Fruit fly (Drosophila melanogaster) whole organism, embryonic: ENCODE results near the gene CG11891.

Experiments
- CG10147 ChIP-seq: fragments of 200-800 bp; sonication (Bioruptor generic); optimal IDR thresholded peaks from 2 replicates; lab custom pipeline; 2019; ENCODE audit warnings: missing biosample characterization, mild to moderate bottlenecking, missing genetic modification characterization, moderate library complexity
- CG10321 ChIP-seq: fragments of 200-800 bp; sonication (Bioruptor generic); IDR thresholded peaks from 2 replicates; pipeline ENCODE4 v1.3.6; 2022; ENCODE audit warnings: missing biosample characterization, missing genetic modification characterization
- CG11093 ChIP-seq: fragments of 200-800 bp; sonication (Bioruptor generic); IDR thresholded peaks from 3 replicates; pipeline ENCODE4 v1.3.6; 2022; ENCODE audit warnings: missing biosample characterization, missing genetic modification characterization
- CG11696 ChIP-seq: fragments of 200-800 bp; sonication (Bioruptor generic); IDR thresholded peaks from 2 replicates; pipeline ENCODE4 v1.3.6; 2022; ENCODE audit warnings: missing biosample characterization, missing genetic modification characterization
- CG12391 ChIP-seq: fragments of 200-800 bp; sonication (Bioruptor generic); optimal IDR thresholded peaks from 3 replicates; lab custom pipeline; 2018; ENCODE audit warnings: missing biosample characterization, mild to moderate bottlenecking, missing genetic modification characterization, moderate library complexity
- CG13624 ChIP-seq: fragments of 200-800 bp; sonication (Bioruptor generic); optimal IDR thresholded peaks from 2 replicates; lab custom pipeline; 2016; ENCODE audit warnings: missing biosample characterization, missing genetic modification characterization
- CG14860 ChIP-seq: fragments of 200-800 bp; sonication (Bioruptor generic); IDR thresholded peaks from 3 replicates; pipeline ENCODE4 v1.3.6; 2022; ENCODE audit warnings: missing biosample characterization, missing genetic modification characterization; ENCODE audit not compliant: partially characterized antibody
- CG15601 ChIP-seq: fragments of 200-800 bp; sonication (Bioruptor generic); optimal IDR thresholded peaks from 3 replicates; lab custom pipeline; 2019; ENCODE audit warnings: missing biosample characterization, mild to moderate bottlenecking, missing genetic modification characterization, moderate library complexity
- CG18262 ChIP-seq: fragments of 200-800 bp; optimal IDR thresholded peaks from 3 replicates; lab custom pipeline; 2019; ENCODE audit warnings: missing biosample characterization, mild to moderate bottlenecking, missing genetic modification characterization, moderate library complexity
- CG18764 ChIP-seq: fragments of 200-800 bp; sonication (Bioruptor generic); optimal IDR thresholded peaks from 3 replicates; lab custom pipeline; 2016; ENCODE audit warnings: missing biosample characterization, missing genetic modification characterization
- CG3407 ChIP-seq: fragments of 200-800 bp; sonication (Bioruptor generic); optimal IDR thresholded peaks from 2 replicates; lab custom pipeline; 2018; ENCODE audit warnings: missing biosample characterization, mild to moderate bottlenecking, missing genetic modification characterization
- CG34422 ChIP-seq: fragments of 200-800 bp; sonication (Bioruptor generic); IDR thresholded peaks from 3 replicates; pipeline ENCODE4 v1.3.6; 2022; ENCODE audit warnings: missing biosample characterization, missing genetic modification characterization
- CG42726 ChIP-seq: fragments of 200-800 bp; sonication (Bioruptor generic); IDR thresholded peaks from 2 replicates; pipeline ENCODE4 v1.3.6; 2022; ENCODE audit warnings: missing biosample characterization, missing genetic modification characterization; ENCODE audit not compliant: partially characterized antibody
- CG7556 ChIP-seq: fragments of 200-800 bp; sonication (Bioruptor generic); optimal IDR thresholded peaks from 2 replicates; lab custom pipeline; 2017; ENCODE audit warnings: missing biosample characterization, mild to moderate bottlenecking, missing genetic modification characterization
- CG7786 ChIP-seq: fragments of 200-800 bp; sonication (Bioruptor generic); optimal IDR thresholded peaks from 2 replicates; lab custom pipeline; 2016; ENCODE audit warnings: missing biosample characterization, missing genetic modification characterization
- CG7987 ChIP-seq: fragments of 200-800 bp; sonication (Bioruptor generic); optimal IDR thresholded peaks from 2 replicates; lab custom pipeline; 2018; ENCODE audit warnings: missing biosample characterization, mild to moderate bottlenecking, missing genetic modification characterization, moderate library complexity
- CG8290 ChIP-seq, 3 experiments: fragments of 200-800 bp; sonication (Bioruptor generic); optimal IDR thresholded peaks; 2 replicates each; lab custom pipeline; 2016 to 2019; ENCODE audit warnings: missing biosample characterization in 3 of 3, missing genetic modification characterization in 3 of 3, mild to moderate bottlenecking in 2 of 3, moderate library complexity in 1 of 3
- CoRest ChIP-seq: fragments of 200-800 bp; sonication (Bioruptor generic); optimal IDR thresholded peaks from 3 replicates; lab custom pipeline; 2018; ENCODE audit warnings: missing biosample characterization, mild to moderate bottlenecking, missing genetic modification characterization, moderate library complexity
- Dip2 ChIP-seq: fragments of 200-800 bp; sonication (Bioruptor generic); IDR thresholded peaks from 2 replicates; pipeline ENCODE4 v1.3.6; 2022; ENCODE audit warnings: missing biosample characterization, missing genetic modification characterization
- Dip3 ChIP-seq: fragments of 200-800 bp; sonication (Bioruptor generic); optimal IDR thresholded peaks from 3 replicates; lab custom pipeline; 2016; ENCODE audit warnings: missing biosample characterization, missing genetic modification characterization
- GATAe ChIP-seq: fragments of 200-800 bp; sonication (Bioruptor generic); conservative IDR thresholded peaks from 2 replicates; pipeline ENCODE4 v1.3.6; 2022; ENCODE audit warnings: missing biosample characterization, missing genetic modification characterization
- HmgD ChIP-seq: fragments of 200-800 bp; sonication (Bioruptor generic); optimal IDR thresholded peaks from 3 replicates; lab custom pipeline; 2016; ENCODE audit warnings: missing biosample characterization, missing genetic modification characterization
- Hr3 ChIP-seq: fragments of 200-800 bp; sonication (Bioruptor generic); optimal IDR thresholded peaks from 3 replicates; lab custom pipeline; 2016; ENCODE audit warnings: missing biosample characterization, missing genetic modification characterization
- Lhr ChIP-seq: fragments of 200-800 bp; sonication (Bioruptor generic); optimal IDR thresholded peaks from 3 replicates; lab custom pipeline; 2017; ENCODE audit warnings: mild to moderate bottlenecking, missing biosample characterization, missing genetic modification reagents, missing genetic modification characterization
- Lim3 ChIP-seq: fragments of 200-800 bp; sonication (Bioruptor generic); IDR thresholded peaks from 2 replicates; pipeline ENCODE4 v1.3.6; 2022; ENCODE audit warnings: missing biosample characterization, missing genetic modification characterization
- MBD-R2 ChIP-seq: fragments of 200-800 bp; sonication (Bioruptor generic); IDR thresholded peaks from 2 replicates; pipeline ENCODE4 v1.3.6; 2022; ENCODE audit warnings: missing biosample characterization, missing genetic modification characterization
- NC2β ChIP-seq: fragments of 200-800 bp; sonication (Bioruptor generic); optimal IDR thresholded peaks from 2 replicates; lab custom pipeline; 2016; ENCODE audit warnings: missing biosample characterization, missing genetic modification characterization
- Nf-YB ChIP-seq: fragments of 200-800 bp; sonication (Bioruptor generic); optimal IDR thresholded peaks from 3 replicates; lab custom pipeline; 2019; ENCODE audit warnings: missing biosample characterization, mild to moderate bottlenecking, missing genetic modification characterization, moderate library complexity
- Ptx1 ChIP-seq: fragments of 200-800 bp; sonication (Bioruptor generic); IDR thresholded peaks from 2 replicates; pipeline ENCODE4 v1.3.6; 2022; ENCODE audit warnings: missing biosample characterization, missing genetic modification characterization
- Rx ChIP-seq: fragments of 200-800 bp; sonication (Bioruptor generic); IDR thresholded peaks from 2 replicates; pipeline ENCODE4 v1.3.6; 2022; ENCODE audit warnings: missing biosample characterization, missing genetic modification characterization
- Sry-β ChIP-seq: fragments of 200-800 bp; sonication (Bioruptor generic); optimal IDR thresholded peaks from 2 replicates; lab custom pipeline; 2018; ENCODE audit warnings: missing biosample characterization, mild to moderate bottlenecking, missing genetic modification characterization, moderate library complexity
- Vsx1 ChIP-seq: fragments of 200-800 bp; sonication (Bioruptor generic); optimal IDR thresholded peaks from 2 replicates; lab custom pipeline; 2017; ENCODE audit warnings: missing biosample characterization, mild to moderate bottlenecking, missing genetic modification characterization, missing genetic modification reagents
- cg ChIP-seq: fragments of 200-800 bp; sonication (Bioruptor generic); optimal IDR thresholded peaks from 3 replicates; lab custom pipeline; 2019; ENCODE audit warnings: missing biosample characterization, mild to moderate bottlenecking, missing genetic modification characterization, moderate library complexity
- chn ChIP-seq: fragments of 200-800 bp; sonication (Bioruptor generic); optimal IDR thresholded peaks from 2 replicates; lab custom pipeline; 2016; ENCODE audit warnings: missing biosample characterization, missing genetic modification characterization
- croc ChIP-seq: fragments of 200-800 bp; sonication (Bioruptor generic); conservative IDR thresholded peaks from 3 replicates; pipeline ENCODE4 v1.3.6; 2022; ENCODE audit warnings: missing biosample characterization, missing genetic modification characterization
- crol ChIP-seq: fragments of 200-800 bp; sonication (Bioruptor generic); IDR thresholded peaks from 2 replicates; pipeline ENCODE4 v1.3.6; 2022; ENCODE audit warnings: missing biosample characterization, missing genetic modification characterization
- dmrt99B ChIP-seq: fragments of 200-800 bp; sonication (Bioruptor generic); optimal IDR thresholded peaks from 2 replicates; lab custom pipeline; 2018; ENCODE audit warnings: missing biosample characterization, mild to moderate bottlenecking, missing genetic modification characterization, moderate library complexity
- exex ChIP-seq: fragments of 200-800 bp; sonication (Bioruptor generic); optimal IDR thresholded peaks from 4 replicates; lab custom pipeline; 2018; ENCODE audit warnings: missing biosample characterization, mild to moderate bottlenecking, missing genetic modification characterization, moderate library complexity
- fd96Cb ChIP-seq: fragments of 200-800 bp; sonication (Bioruptor generic); optimal IDR thresholded peaks from 2 replicates; lab custom pipeline; 2018; ENCODE audit warnings: missing biosample characterization, mild to moderate bottlenecking, missing genetic modification characterization, moderate library complexity
- gce ChIP-seq: fragments of 200-800 bp; sonication (Bioruptor generic); IDR thresholded peaks from 3 replicates; pipeline ENCODE4 v1.3.6; 2022; ENCODE audit warnings: missing biosample characterization, missing genetic modification characterization
- gsb-n ChIP-seq: fragments of 200-800 bp; sonication (Bioruptor generic); optimal IDR thresholded peaks from 3 replicates; lab custom pipeline; 2018; ENCODE audit warnings: missing biosample characterization, mild to moderate bottlenecking, missing genetic modification characterization
- hkb ChIP-seq, 2 experiments: fragments of 200-800 bp in 1 of 2; fragments of >200 bp in 1 of 2; sonication (Bioruptor generic) in 1 of 2; IDR thresholded peaks in 1 of 2; optimal IDR thresholded peaks in 1 of 2; 2 replicates each; pipeline versions ENCODE4 v1.3.6 to Lab custom; 2017 to 2022; ENCODE audit warnings: missing biosample characterization in 1 of 2, missing genetic modification characterization in 1 of 2
- mld ChIP-seq: fragments of 200-800 bp; sonication (Bioruptor generic); IDR thresholded peaks from 3 replicates; pipeline ENCODE4 v1.3.6; 2022; ENCODE audit warnings: missing biosample characterization, missing genetic modification characterization; ENCODE audit not compliant: partially characterized antibody
- p53 ChIP-seq: fragments of 200-800 bp; sonication (Bioruptor generic); optimal IDR thresholded peaks from 2 replicates; lab custom pipeline; 2016; ENCODE audit warnings: missing biosample characterization, missing genetic modification characterization
- pros ChIP-seq: fragments of 200-800 bp; sonication (Bioruptor generic); optimal IDR thresholded peaks from 3 replicates; lab custom pipeline; 2019; ENCODE audit warnings: missing biosample characterization, mild to moderate bottlenecking, missing genetic modification characterization, moderate library complexity
- repo ChIP-seq: fragments of 200-800 bp; sonication (Bioruptor generic); optimal IDR thresholded peaks from 2 replicates; lab custom pipeline; 2016; ENCODE audit warnings: missing biosample characterization, missing genetic modification characterization
- run ChIP-seq: fragments of 200-800 bp; sonication (Bioruptor generic); optimal IDR thresholded peaks from 3 replicates; lab custom pipeline; 2018; ENCODE audit warnings: missing biosample characterization, mild to moderate bottlenecking, missing genetic modification characterization
- slp2 ChIP-seq: fragments of 200-800 bp; sonication (Bioruptor generic); optimal IDR thresholded peaks from 2 replicates; lab custom pipeline; 2016; ENCODE audit warnings: missing biosample characterization, missing genetic modification characterization
- z ChIP-seq: fragments of 200-800 bp; sonication (Bioruptor generic); IDR thresholded peaks from 3 replicates; pipeline ENCODE4 v1.3.6; 2022; ENCODE audit warnings: missing biosample characterization, missing genetic modification characterization

The CG11891 gene

dm6 chr3R:25245052-25245813, 24.8 kb upstream of the CG11891 start, which contains the start of gene bam (continued):
- TF ChIP-seq Ptx1 (GFP tag; lab: Robert Waterston, UW): no peak
- TF ChIP-seq crol (GFP tag; lab: Robert Waterston, UW): no peak
- peak; percentile 10 for TF ChIP-seq gsb-n (tag; lab: Kevin White, UChicago)
- no peak for TF ChIP-seq NC2β (GFP tag; lab: Kevin White, UChicago)
- no peak for TF ChIP-seq GATAe (GFP tag; lab: Robert Waterston, UW)
- no peak for TF ChIP-seq hkb (optimal IDR thresholded peaks at IDR 0.05; lab: Kevin White, UChicago)
- no peak for TF ChIP-seq hkb (GFP tag; IDR thresholded peaks at IDR 0.05; lab: Robert Waterston, UW)
- TF ChIP-seq CG10147 (GFP tag; lab: Kevin White, UChicago): no peak
- no peak for TF ChIP-seq HmgD (GFP tag; lab: Kevin White, UChicago)
- no peak for TF ChIP-seq Lim3
- TF ChIP-seq CoRest (tag; lab: Kevin White, UChicago): peak; percentile 64
- TF ChIP-seq Sry-β (GFP tag; lab: Kevin White, UChicago): no peak
- TF ChIP-seq fd96Cb (tag; lab: Kevin White, UChicago): no peak
- no peak for TF ChIP-seq CG14860 (GFP tag; lab: Robert Waterston, UW)
- no peak for TF ChIP-seq run
- no peak for TF ChIP-seq slp2 (GFP tag; lab: Kevin White, UChicago)
- TF ChIP-seq CG7556 (GFP tag; lab: Kevin White, UChicago): no peak
- TF ChIP-seq CG34422 (GFP tag; lab: Robert Waterston, UW): no peak
- TF ChIP-seq CG13624 (GFP tag; lab: Kevin White, UChicago): no peak
- no peak for TF ChIP-seq Vsx1
- TF ChIP-seq Lhr (GFP tag; lab: Kevin White, UChicago): peak; percentile 84
- TF ChIP-seq CG3407 (GFP tag; lab: Kevin White, UChicago): no peak
- TF ChIP-seq CG11696 (GFP tag; lab: Robert Waterston, UW): no peak
- TF ChIP-seq Dip3 (GFP tag; lab: Kevin White, UChicago): no peak
- TF ChIP-seq CG7987 (GFP tag; lab: Kevin White, UChicago): no peak
- no peak for TF ChIP-seq z (GFP tag; lab: Robert Waterston, UW)
- TF ChIP-seq MBD-R2 (GFP tag; lab: Robert Waterston, UW): no peak
- TF ChIP-seq Dip2 (GFP tag; lab: Robert Waterston, UW): no peak
- TF ChIP-seq exex: no peak
- TF ChIP-seq Rx (GFP tag; lab: Robert Waterston, UW): no peak
- no peak for TF ChIP-seq Nf-YB
- peak; percentile 56; the same call in 1 of the 2 replicates for TF ChIP-seq CG42726 (GFP tag; lab: Robert Waterston, UW)
- no peak for TF ChIP-seq croc (GFP tag; lab: Robert Waterston, UW)
- TF ChIP-seq Hr3 (GFP tag; lab: Kevin White, UChicago): no peak
- TF ChIP-seq CG10321 (GFP tag; lab: Robert Waterston, UW): no peak
- TF ChIP-seq gce (GFP tag; lab: Robert Waterston, UW): no peak
- no peak for TF ChIP-seq p53 (GFP tag; lab: Kevin White, UChicago)
- TF ChIP-seq pros (GFP tag; lab: Kevin White, UChicago): no peak
- TF ChIP-seq CG8290 (GFP tag; optimal IDR thresholded peaks at IDR 0.05; lab: Kevin White, UChicago): peak; percentile 43
- TF ChIP-seq CG8290 (tag; optimal IDR thresholded peaks at IDR 0.05; lab: Kevin White, UChicago): no peak
- no peak for TF ChIP-seq CG18262 (tag; lab: Kevin White, UChicago)
- no peak for TF ChIP-seq repo (GFP tag; lab: Kevin White, UChicago)
- no peak for TF ChIP-seq CG7786
- no peak for TF ChIP-seq CG11093 (GFP tag; lab: Robert Waterston, UW)
- TF ChIP-seq CG12391 (tag; lab: Kevin White, UChicago): peak; percentile 33
- TF ChIP-seq chn (GFP tag; lab: Kevin White, UChicago): no peak
- TF ChIP-seq dmrt99B (tag; lab: Kevin White, UChicago): no peak
- TF ChIP-seq mld (GFP tag; lab: Robert Waterston, UW): no peak
- no peak for TF ChIP-seq cg (GFP tag; lab: Kevin White, UChicago)
- TF ChIP-seq CG15601: peak; percentile 22
- TF ChIP-seq CG18764 (GFP tag; lab: Kevin White, UChicago): no peak
